Fruit fly (Drosophila melanogaster): ENCODE data around the gene Pcyt2.
A peak's percentile ranks its signal among the peaks of the same experiment; 100 is the strongest.

The Pcyt2 gene

DNA sequence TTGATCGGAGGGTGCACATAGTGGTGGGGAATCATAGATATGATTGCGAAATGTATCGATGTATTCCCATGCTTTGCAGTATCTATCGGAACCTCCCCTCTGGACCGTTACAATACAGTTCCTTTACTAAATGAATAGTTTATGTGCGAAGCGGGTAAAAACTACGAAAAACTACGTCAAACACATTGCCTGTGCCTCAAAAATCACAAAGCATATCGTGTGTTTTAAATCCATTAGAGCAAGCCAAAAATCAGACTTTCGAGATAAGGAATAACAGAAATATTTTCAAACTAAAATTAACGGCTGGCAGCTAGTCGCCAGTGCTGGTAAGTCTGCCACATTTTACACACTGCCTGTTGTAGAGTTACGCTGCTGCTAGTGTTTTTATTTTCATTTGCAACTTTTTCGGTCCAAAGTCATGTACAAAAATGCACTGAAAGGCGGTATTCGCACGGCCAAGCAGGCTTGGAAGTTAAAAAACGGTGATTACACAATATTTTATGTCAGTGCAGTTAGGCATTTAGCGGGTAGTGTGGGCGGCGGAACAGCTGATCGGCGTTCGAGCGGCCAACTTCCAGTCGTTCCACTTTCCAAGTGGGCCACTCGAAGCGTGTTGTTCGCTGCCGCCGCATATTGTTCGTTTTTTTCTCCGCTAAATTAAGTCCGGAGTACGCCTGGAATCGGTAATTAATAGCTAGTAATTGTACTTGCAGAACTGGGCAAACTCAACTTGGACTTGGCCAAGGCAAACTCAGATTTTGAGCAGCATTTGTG, 35.8 kb upstream of the Pcyt2 start (continued):
- peak; percentile 80 for TF ChIP-seq Antp (GFP tag; optimal IDR thresholded peaks at IDR 0.05)
- no peak for TF ChIP-seq Dek (tag; optimal IDR thresholded peaks at IDR 0.05)
- peak; percentile 77 for TF ChIP-seq ind (GFP tag; optimal IDR thresholded peaks at IDR 0.05)
- 0 out of 2 replicates have a peak, but pooled peaks have one; percentile 43 for TF ChIP-seq Awh (GFP tag; IDR thresholded peaks at IDR 0.05)
- TF ChIP-seq CG33557 (GFP tag; optimal IDR thresholded peaks at IDR 0.05): peak; percentile 3
- peak; percentile 26 for TF ChIP-seq CG12104 (GFP tag; optimal IDR thresholded peaks at IDR 0.05)
- TF ChIP-seq CG7987 (GFP tag; optimal IDR thresholded peaks at IDR 0.05): no peak
- peak; percentile 21 for TF ChIP-seq CG7556 (GFP tag; optimal IDR thresholded peaks at IDR 0.05)
- no peak for TF ChIP-seq Ravus (GFP tag; IDR thresholded peaks at IDR 0.05)
- peak; percentile 62 for TF ChIP-seq trem (tag; optimal IDR thresholded peaks at IDR 0.05)
- TF ChIP-seq nerfin-2 (GFP tag; IDR thresholded peaks at IDR 0.05; ENCODE audit: partially characterized antibody): peak; percentile 65
- TF ChIP-seq Sry-β (GFP tag; optimal IDR thresholded peaks at IDR 0.05): no peak
- no peak for TF ChIP-seq chm (GFP tag; IDR thresholded peaks at IDR 0.05)
- no peak for TF ChIP-seq grau (tag; optimal IDR thresholded peaks at IDR 0.05)
- no peak for TF ChIP-seq Jarid2 (GFP tag; optimal IDR thresholded peaks at IDR 0.05)
- no peak for TF ChIP-seq CG10147 (GFP tag; optimal IDR thresholded peaks at IDR 0.05)
- peak; percentile 83 for TF ChIP-seq CG42726 (GFP tag; IDR thresholded peaks at IDR 0.05; ENCODE audit: partially characterized antibody)
- TF ChIP-seq CG14860 (GFP tag; IDR thresholded peaks at IDR 0.05; ENCODE audit: partially characterized antibody): peak; percentile 62; the same call in 2 of the 3 replicates
- peak; percentile 69; the same call in 2 of the 3 replicates for TF ChIP-seq Optix (GFP tag; IDR thresholded peaks at IDR 0.05)
- no peak for TF ChIP-seq CG12769 (tag; optimal IDR thresholded peaks at IDR 0.05)
- peak; percentile 32 for TF ChIP-seq NC2α (GFP tag; optimal IDR thresholded peaks at IDR 0.05)
- no peak for TF ChIP-seq Neu2 (GFP tag; optimal IDR thresholded peaks at IDR 0.05; ENCODE audit: borderline replicate concordance)
- TF ChIP-seq CG4707 (GFP tag; optimal IDR thresholded peaks at IDR 0.05): peak; percentile 23
- TF ChIP-seq CG15073 (GFP tag; optimal IDR thresholded peaks at IDR 0.05): no peak
- no peak for TF ChIP-seq CG31441 (GFP tag; IDR thresholded peaks at IDR 0.05)
- no peak for TF ChIP-seq bigmax (GFP tag; optimal IDR thresholded peaks at IDR 0.05)
- TF ChIP-seq sd (tag; optimal IDR thresholded peaks at IDR 0.05): no peak
- TF ChIP-seq fd102C (GFP tag; optimal IDR thresholded peaks at IDR 0.05): no peak
- TF ChIP-seq Trl (optimal IDR thresholded peaks at IDR 0.05): no peak
- TF ChIP-seq Trl (GFP tag; optimal IDR thresholded peaks at IDR 0.05): peak; percentile 77
- TF ChIP-seq CG4282 (GFP tag; optimal IDR thresholded peaks at IDR 0.05): peak; percentile 42
- TF ChIP-seq CG10274 (GFP tag; optimal IDR thresholded peaks at IDR 0.05): peak; percentile 73
- no peak for TF ChIP-seq bowl (GFP tag; IDR thresholded peaks at IDR 0.05)
- TF ChIP-seq Lhr (GFP tag; optimal IDR thresholded peaks at IDR 0.05): peak; percentile 36
- TF ChIP-seq trh (GFP tag; optimal IDR thresholded peaks at IDR 0.05): no peak
- no peak for TF ChIP-seq Poxn (GFP tag; IDR thresholded peaks at IDR 0.05)
- TF ChIP-seq BtbVII (GFP tag; optimal IDR thresholded peaks at IDR 0.05): no peak
- peak; percentile 77 for TF ChIP-seq CG2120 (GFP tag; optimal IDR thresholded peaks at IDR 0.05)
- TF ChIP-seq crol (GFP tag; IDR thresholded peaks at IDR 0.05): peak; percentile 31; the same call in 1 of the 2 replicates
- TF ChIP-seq CG30403 (GFP tag; optimal IDR thresholded peaks at IDR 0.05): peak; percentile 59
- TF ChIP-seq pan (optimal IDR thresholded peaks at IDR 0.05): no peak
- peak in 1 of 2 experiments; percentile 23 for TF ChIP-seq pan (GFP tag; optimal IDR thresholded peaks at IDR 0.05 in 1 of 2, IDR thresholded peaks at IDR 0.05 in 1 of 2)
- TF ChIP-seq slbo (GFP tag; IDR thresholded peaks at IDR 0.05): peak; percentile 80
- peak; percentile 85 for TF ChIP-seq bbx (GFP tag; IDR thresholded peaks at IDR 0.05; ENCODE audit: partially characterized antibody)
- TF ChIP-seq ranshi (GFP tag; IDR thresholded peaks at IDR 0.05): peak; percentile 62
- no peak for TF ChIP-seq Eip74EF (GFP tag; optimal IDR thresholded peaks at IDR 0.05)
- TF ChIP-seq CG14441 (GFP tag; IDR thresholded peaks at IDR 0.05): peak; percentile 54; the same call in 1 of the 2 replicates
- TF ChIP-seq CG13296 (GFP tag; optimal IDR thresholded peaks at IDR 0.05): no peak
- TF ChIP-seq mirr (GFP tag; optimal IDR thresholded peaks at IDR 0.05): peak; percentile 16

Measured in whole organism, embryonic.